Fruit fly (Drosophila melanogaster): Measurements from ENCODE around the gene Pka-R1.

Pka-R1 gene

dm6 chr3L:20837040-20837830 is 21.3 kb downstream of the Pka-R1 start, which contains the start of gene CG13255 (continued):
- no peak for TF ChIP-seq D (optimal IDR thresholded peaks at IDR 0.05)
- no peak for TF ChIP-seq D (GFP tag; optimal IDR thresholded peaks at IDR 0.05)
- TF ChIP-seq Nf-YC (tag; optimal IDR thresholded peaks at IDR 0.05) = peak; percentile 21
- no peak for TF ChIP-seq MBD-R2 (GFP tag; IDR thresholded peaks at IDR 0.05)
- TF ChIP-seq nom (GFP tag; optimal IDR thresholded peaks at IDR 0.05) = no peak
- TF ChIP-seq GATAe (GFP tag; conservative IDR thresholded peaks at IDR 0.05) = peak; percentile 65
- TF ChIP-seq chinmo (GFP tag; IDR thresholded peaks at IDR 0.05; ENCODE audit: partially characterized antibody) = no peak
- 0 out of 2 replicates have a peak, but pooled peaks have one; percentile 25 for TF ChIP-seq al (GFP tag; IDR thresholded peaks at IDR 0.05)
- peak; percentile 52 for TF ChIP-seq lab (GFP tag; optimal IDR thresholded peaks at IDR 0.05)
- TF ChIP-seq H2.0 (GFP tag; IDR thresholded peaks at IDR 0.05) = no peak
- TF ChIP-seq sd (tag; optimal IDR thresholded peaks at IDR 0.05) = peak; percentile 11
- no peak for TF ChIP-seq croc (GFP tag; conservative IDR thresholded peaks at IDR 0.05)
- no peak for TF ChIP-seq crol (GFP tag; IDR thresholded peaks at IDR 0.05)
- no peak for TF ChIP-seq trh (GFP tag; optimal IDR thresholded peaks at IDR 0.05)
- TF ChIP-seq CG10209 (GFP tag; optimal IDR thresholded peaks at IDR 0.05) = peak; percentile 59
- no peak for TF ChIP-seq CG6791 (GFP tag; IDR thresholded peaks at IDR 0.05; ENCODE audit: partially characterized antibody)
- TF ChIP-seq mirr (GFP tag; optimal IDR thresholded peaks at IDR 0.05) = no peak
- TF ChIP-seq CG3838 (GFP tag; optimal IDR thresholded peaks at IDR 0.05) = no peak
- TF ChIP-seq Atf3 (GFP tag; optimal IDR thresholded peaks at IDR 0.05) = no peak
- no peak for TF ChIP-seq ERR (GFP tag; optimal IDR thresholded peaks at IDR 0.05)
- no peak for TF ChIP-seq Mad (GFP tag; optimal IDR thresholded peaks at IDR 0.05)
- TF ChIP-seq CG15011 (GFP tag; optimal IDR thresholded peaks at IDR 0.05) = peak; percentile 41
- TF ChIP-seq fd64A (GFP tag; optimal IDR thresholded peaks at IDR 0.05) = no peak

DNA sequence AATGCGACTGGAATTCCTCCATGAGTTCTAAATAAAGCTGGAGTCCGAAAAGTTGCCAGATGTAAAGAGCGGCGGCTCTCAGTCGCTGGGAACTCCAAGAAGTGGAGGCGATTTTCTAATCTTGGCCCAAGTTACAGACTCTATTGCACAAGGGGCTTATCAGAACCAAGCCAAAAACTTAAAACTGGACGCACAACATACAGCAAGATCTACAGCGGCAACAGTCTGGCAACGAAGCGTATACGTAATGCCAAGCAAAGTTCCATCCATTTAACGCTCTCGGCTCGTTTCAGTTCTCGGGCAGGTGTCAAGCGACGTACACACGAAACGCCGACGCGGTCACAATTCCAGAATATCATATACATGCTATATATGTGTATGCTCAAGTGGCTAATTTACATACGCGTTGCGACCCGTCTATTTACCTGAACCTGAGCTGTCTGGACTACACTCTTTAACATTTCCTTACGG is 21.9 kb downstream of the Pka-R1 start:
- TF ChIP-seq pfk (GFP tag; optimal IDR thresholded peaks at IDR 0.05) (no peak), schlank (tag; optimal IDR thresholded peaks at IDR 0.05) (no peak), CG32532 (GFP tag; IDR thresholded peaks at IDR 0.05) (no peak), NFAT (GFP tag; IDR thresholded peaks at IDR 0.05) (peak; percentile 14; the same call in 1 of the 2 replicates), Med (GFP tag) (peak; percentile 15), Gug (GFP tag; IDR thresholded peaks at IDR 0.05) (no peak), CG18599 (GFP tag; optimal IDR thresholded peaks at IDR 0.05) (peak; percentile 17), sug (tag; optimal IDR thresholded peaks at IDR 0.05) (peak; percentile 55), CG9437 (GFP tag; optimal IDR thresholded peaks at IDR 0.05) (peak; percentile 29), CG8290 (GFP tag; optimal IDR thresholded peaks at IDR 0.05) (no peak), CG8290 (tag; optimal IDR thresholded peaks at IDR 0.05) (peak in 1 of 2 experiments; percentile 1), CG1602 (GFP tag; optimal IDR thresholded peaks at IDR 0.05) (no peak), Fer1 (GFP tag; optimal IDR thresholded peaks at IDR 0.05) (no peak), sd (tag; optimal IDR thresholded peaks at IDR 0.05) (peak; percentile 37), Pdp1 (GFP tag; optimal IDR thresholded peaks at IDR 0.05) (peak in 1 of 2 experiments; percentile 89), CG10543 (GFP tag; optimal IDR thresholded peaks at IDR 0.05) (peak; percentile 38), CG13287 (GFP tag; IDR thresholded peaks at IDR 0.05; ENCODE audit: partially characterized antibody) (no peak), Jarid2 (GFP tag; optimal IDR thresholded peaks at IDR 0.05) (peak; percentile 42), chinmo (GFP tag; IDR thresholded peaks at IDR 0.05; ENCODE audit: partially characterized antibody) (peak; percentile 57; the same call in 1 of the 4 replicates), lov (optimal IDR thresholded peaks at IDR 0.05) (no peak), lov (GFP tag; IDR thresholded peaks at IDR 0.05) (no peak), CG16863 (GFP tag; optimal IDR thresholded peaks at IDR 0.05) (no peak), vvl (GFP tag; IDR thresholded peaks at IDR 0.05) (peak; percentile 30; the same call in 1 of the 2 replicates), Aef1 (GFP tag; IDR thresholded peaks at IDR 0.05) (no peak), exex (tag; optimal IDR thresholded peaks at IDR 0.05) (peak; percentile 66), pan (optimal IDR thresholded peaks at IDR 0.05) (no peak), pan (GFP tag; optimal IDR thresholded peaks at IDR 0.05 in 1 of 2, IDR thresholded peaks at IDR 0.05 in 1 of 2) (no peak), amos (GFP tag; IDR thresholded peaks at IDR 0.05; ENCODE audit: partially characterized antibody) (peak; percentile 29; the same call in 1 of the 2 replicates)
